Fruit fly (Drosophila melanogaster) S2 (cell line): ENCODE results near the gene BthD.

Experiments
- CG8478 ChIP-seq: fragments of >200 bp; optimal IDR thresholded peaks from 2 replicates; lab custom pipeline; 2018
- CTCF ChIP-seq, 2 experiments: fragments of >200 bp; optimal IDR thresholded peaks; 2 replicates each; lab custom pipeline; 2018

The BthD gene

dm6 chrX:13611884-13612283 is at the start of gene BthD, which contains the start of gene Ndc80:
TSS of gene BthD (plus strand) at chrX:13612131.
TSS of gene Ndc80 (minus strand) at chrX:13612062.
- no peak for TF ChIP-seq CG8478 (lab: Kevin White, UChicago)
- TF ChIP-seq CTCF (optimal IDR thresholded peaks at IDR 0.05; lab: Kevin White, UChicago) = peak; percentile 11 to 28

dm6 chrX:13563042-13563441 is 48.9 kb upstream of the BthD start:
- no peak for TF ChIP-seq CTCF (optimal IDR thresholded peaks at IDR 0.05; lab: Kevin White, UChicago)
- TF ChIP-seq CG8478 (lab: Kevin White, UChicago) = no peak

dm6 chrX:13563483-13564443 is 48.2 kb upstream of the BthD start, which contains the start of the genes CG46311 and Tpst:
TSS of gene CG46311 (plus strand) at chrX:13563823.
TSS of gene Tpst (plus strand) at chrX:13563823.
- peak; percentile 99 to 100 for TF ChIP-seq CTCF (optimal IDR thresholded peaks at IDR 0.05; lab: Kevin White, UChicago)
- TF ChIP-seq CG8478 (lab: Kevin White, UChicago) = no peak

- TF ChIP-seq CG8478 (lab: Kevin White, UChicago) (no peak), CTCF (optimal IDR thresholded peaks at IDR 0.05; lab: Kevin White, UChicago) (no peak)
These were observed 46.3 kb upstream of the BthD start for dm6 chrX:13565490-13566156.

dm6 chrX:13568127-13568526 is 43.8 kb upstream of the BthD start:
- TF ChIP-seq CG8478 (lab: Kevin White, UChicago) = no peak
- TF ChIP-seq CTCF (optimal IDR thresholded peaks at IDR 0.05; lab: Kevin White, UChicago) = no peak

- TF ChIP-seq CG8478 (lab: Kevin White, UChicago) = no peak
- TF ChIP-seq CTCF (optimal IDR thresholded peaks at IDR 0.05; lab: Kevin White, UChicago) = no peak
These were observed 43.1 kb upstream of the BthD start for dm6 chrX:13568841-13569240.

- TF ChIP-seq CTCF (optimal IDR thresholded peaks at IDR 0.05; lab: Kevin White, UChicago) (no peak), CG8478 (lab: Kevin White, UChicago) (no peak)
These were observed 41.7 kb upstream of the BthD start for dm6 chrX:13570255-13570654.

dm6 chrX:13572382-13572781 is 39.5 kb upstream of the BthD start:
- no peak for TF ChIP-seq CTCF (optimal IDR thresholded peaks at IDR 0.05; lab: Kevin White, UChicago)
- no peak for TF ChIP-seq CG8478 (lab: Kevin White, UChicago)

dm6 chrX:13579322-13579721 is 32.6 kb upstream of the BthD start:
- TF ChIP-seq CG8478 (lab: Kevin White, UChicago) (no peak), CTCF (optimal IDR thresholded peaks at IDR 0.05; lab: Kevin White, UChicago) (no peak)

- TF ChIP-seq CG8478 (lab: Kevin White, UChicago) = no peak
- peak; percentile 42 to 71 for TF ChIP-seq CTCF (optimal IDR thresholded peaks at IDR 0.05; lab: Kevin White, UChicago)
These were observed 25.0 kb upstream of the BthD start for dm6 chrX:13586888-13587287.

dm6 chrX:13593667-13594066 is 18.3 kb upstream of the BthD start:
- no peak for TF ChIP-seq CG8478 (lab: Kevin White, UChicago)
- no peak for TF ChIP-seq CTCF (optimal IDR thresholded peaks at IDR 0.05; lab: Kevin White, UChicago)

- TF ChIP-seq CTCF (optimal IDR thresholded peaks at IDR 0.05; lab: Kevin White, UChicago) = no peak
- TF ChIP-seq CG8478 (lab: Kevin White, UChicago) = no peak
These were observed 14.2 kb upstream of the BthD start for dm6 chrX:13597753-13598152.

dm6 chrX:13602071-13602858 is 9.7 kb upstream of the BthD start, which contains the start of gene up:
TSS of gene up (minus strand) at chrX:13602578.
- no peak for TF ChIP-seq CG8478 (lab: Kevin White, UChicago)
- TF ChIP-seq CTCF (optimal IDR thresholded peaks at IDR 0.05; lab: Kevin White, UChicago) = no peak

dm6 chrX:13604499-13604898 is 7.4 kb upstream of the BthD start:
- TF ChIP-seq CG8478 (lab: Kevin White, UChicago) (no peak), CTCF (optimal IDR thresholded peaks at IDR 0.05; lab: Kevin White, UChicago) (no peak)
